Fruit fly (Drosophila melanogaster): Measurements from ENCODE around the gene CG42245.

dm6 chr3L:2632048-2632762 lies 690 bp downstream of the CG42245 start:
- TF ChIP-seq Pif1B (GFP tag; optimal IDR thresholded peaks at IDR 0.05) (no peak), CG32121 (GFP tag; IDR thresholded peaks at IDR 0.05) (no peak), rn (GFP tag; IDR thresholded peaks at IDR 0.05) (no peak)

All from whole organism, pupa.